Worm (Caenorhabditis elegans) whole organism, late embryonic: Measurements from ENCODE around the gene srw-109.

Experiments used
- K02D7.2 ChIP-seq: sonication (generic microtip); optimal IDR thresholded peaks from 2 replicates; lab custom pipeline; 2017; ENCODE audit warnings: mild to moderate bottlenecking, missing genetic modification characterization, missing compliant biosample characterization
- K09A11.1 ChIP-seq: sonication (generic microtip); optimal IDR thresholded peaks from 2 replicates; lab custom pipeline; 2017; ENCODE audit warnings: antibody characterized with exemption, mild to moderate bottlenecking, missing genetic modification characterization, missing compliant biosample characterization; ENCODE audit not compliant: insufficient read depth
- T23F11.4 ChIP-seq: fragments of 200-800 bp; sonication (Bioruptor generic); optimal IDR thresholded peaks from 2 replicates; lab custom pipeline; 2018; ENCODE audit warnings: mild to moderate bottlenecking, missing genetic modification characterization, missing compliant biosample characterization
- ceh-2 ChIP-seq: sonication (generic microtip); optimal IDR thresholded peaks from 2 replicates; lab custom pipeline; 2016; ENCODE audit warnings: missing genotype, missing genetic modification characterization, missing compliant biosample characterization
- ceh-24 ChIP-seq: sonication (generic microtip); optimal IDR thresholded peaks from 2 replicates; lab custom pipeline; 2016; ENCODE audit warnings: mild to moderate bottlenecking, missing genetic modification characterization, missing compliant biosample characterization
- ceh-45 ChIP-seq: fragments of 200-800 bp; sonication (Bioruptor generic); IDR thresholded peaks from 2 replicates; pipeline ENCODE4 v1.3.6; 2022; ENCODE audit warnings: missing genetic modification reagents, missing genetic modification characterization, missing compliant biosample characterization
- che-1 ChIP-seq: sonication (generic microtip); optimal IDR thresholded peaks from 2 replicates; lab custom pipeline; 2016; ENCODE audit warnings: mild to moderate bottlenecking, missing genetic modification characterization, missing compliant biosample characterization
- gmeb-2 ChIP-seq: sonication (generic microtip); optimal IDR thresholded peaks from 2 replicates; lab custom pipeline; 2016; ENCODE audit warnings: missing genetic modification characterization, inconsistent platforms, missing compliant biosample characterization
- mec-3 ChIP-seq: sonication (generic microtip); optimal IDR thresholded peaks from 2 replicates; lab custom pipeline; 2016; ENCODE audit warnings: borderline replicate concordance, missing genetic modification characterization, missing compliant biosample characterization
- pax-1 ChIP-seq: fragments of 150-350 bp; optimal IDR thresholded peaks from 2 replicates; lab custom pipeline; 2014; ENCODE audit warnings: missing biosample characterization, missing genetic modification characterization
- pha-2 ChIP-seq: sonication (generic microtip); optimal IDR thresholded peaks from 2 replicates; lab custom pipeline; 2017; ENCODE audit warnings: mild to moderate bottlenecking, missing genetic modification characterization, missing compliant biosample characterization
- sox-2 ChIP-seq: fragments of 200-800 bp; sonication (Bioruptor generic); IDR thresholded peaks from 2 replicates; pipeline ENCODE4 v1.3.6; 2022; ENCODE audit warnings: missing genetic modification reagents, missing genetic modification characterization, missing compliant biosample characterization
- sox-4 ChIP-seq: sonication (generic microtip); optimal IDR thresholded peaks from 2 replicates; lab custom pipeline; 2017; ENCODE audit warnings: mild to moderate bottlenecking, missing genetic modification characterization, inconsistent platforms, missing compliant biosample characterization
- tbx-7 ChIP-seq: sonication (generic microtip); optimal IDR thresholded peaks from 2 replicates; lab custom pipeline; 2016; ENCODE audit warnings: missing genotype, missing genetic modification characterization, missing compliant biosample characterization
- ttx-3 ChIP-seq: sonication (generic microtip); optimal IDR thresholded peaks from 2 replicates; lab custom pipeline; 2016; ENCODE audit warnings: missing genetic modification reagents, missing genetic modification characterization, missing compliant biosample characterization
- unc-42 ChIP-seq: sonication (generic microtip); optimal IDR thresholded peaks from 2 replicates; lab custom pipeline; 2016; ENCODE audit warnings: missing genotype, missing genetic modification characterization, missing compliant biosample characterization
- ztf-16 ChIP-seq: sonication (generic microtip); optimal IDR thresholded peaks from 2 replicates; lab custom pipeline; 2017; ENCODE audit warnings: missing genetic modification characterization, missing compliant biosample characterization

Gene srw-109

ce11 chrV:559940-560339, 48.8 kb downstream of the srw-109 start, which contains the start of gene srx-7:
Gene srx-7, plus strand, starts transcription at chrV:560195.
- TF ChIP-seq unc-42 (tag; lab: Kevin White, UChicago): no peak
- no peak for TF ChIP-seq che-1 (tag; lab: Kevin White, UChicago)
- TF ChIP-seq ttx-3 (tag; lab: Kevin White, UChicago): no peak
- no peak for TF ChIP-seq ceh-2
- TF ChIP-seq pax-1 (tag; lab: Kevin White, UChicago): no peak
- TF ChIP-seq T23F11.4 (GFP tag; lab: Kevin White, UChicago): no peak
- no peak for TF ChIP-seq sox-4 (tag; lab: Kevin White, UChicago)
- TF ChIP-seq gmeb-2: no peak
- TF ChIP-seq mec-3 (tag; lab: Kevin White, UChicago): no peak
- TF ChIP-seq ceh-45 (GFP tag; lab: Robert Waterston, UW): no peak
- no peak for TF ChIP-seq tbx-7 (tag; lab: Kevin White, UChicago)
- no peak for TF ChIP-seq K02D7.2
- TF ChIP-seq pha-2 (tag; lab: Kevin White, UChicago): no peak
- no peak for TF ChIP-seq ceh-24 (tag; lab: Kevin White, UChicago)
- no peak for TF ChIP-seq sox-2
- no peak for TF ChIP-seq K09A11.1 (tag; lab: Kevin White, UChicago)
- TF ChIP-seq ztf-16 (tag; lab: Kevin White, UChicago): no peak
